Worm (Caenorhabditis elegans) whole organism, L3 larva: Measurements from ENCODE around the gene daf-4.

Source experiments
- ZK546.5 ChIP-seq: sonication (generic microtip); optimal IDR thresholded peaks from 2 replicates; lab custom pipeline; 2017; ENCODE audit warnings: missing biosample characterization, missing genetic modification characterization
- aly-2 ChIP-seq: fragments of 150-350 bp; optimal IDR thresholded peaks from 2 replicates; lab custom pipeline; 2014; ENCODE audit warnings: missing biosample characterization, missing genetic modification characterization
- ama-1 ChIP-seq: fragments of 150-350 bp; optimal IDR thresholded peaks from 2 replicates; lab custom pipeline; 2018
- ceh-16 ChIP-seq: sonication (generic microtip); optimal IDR thresholded peaks from 2 replicates; lab custom pipeline; 2017; ENCODE audit warnings: missing biosample characterization, missing genetic modification characterization
- ceh-28 ChIP-seq: fragments of 150-350 bp; optimal IDR thresholded peaks from 2 replicates; lab custom pipeline; 2014; ENCODE audit warnings: missing biosample characterization, missing genetic modification reagents, missing genetic modification characterization
- ceh-82 ChIP-seq: fragments of 150-350 bp; optimal IDR thresholded peaks from 2 replicates; lab custom pipeline; 2014; ENCODE audit warnings: missing biosample characterization, missing genetic modification characterization
- ceh-9 ChIP-seq: sonication (generic microtip); optimal IDR thresholded peaks from 2 replicates; lab custom pipeline; 2018; ENCODE audit warnings: missing biosample characterization, missing genetic modification characterization
- elt-1 ChIP-seq: fragments of 150-350 bp; optimal IDR thresholded peaks from 2 replicates; lab custom pipeline; 2014; ENCODE audit warnings: missing biosample characterization, missing genetic modification characterization
- elt-2 ChIP-seq: sonication (generic microtip); optimal IDR thresholded peaks from 2 replicates; lab custom pipeline; 2016; ENCODE audit warnings: missing genetic modification reagents, mild to moderate bottlenecking, missing genetic modification characterization, missing compliant biosample characterization
- elt-3 ChIP-seq, 3 experiments: fragments of 150-350 bp in 1 of 3; sonication (generic microtip) in 2 of 3; optimal IDR thresholded peaks; 2 replicates in 2 of 3; 4 replicates in 1 of 3; lab custom pipeline; 2014 to 2017; ENCODE audit warnings: missing biosample characterization in 3 of 3, missing genetic modification characterization in 3 of 3
- eor-1 ChIP-seq, 2 experiments: fragments of 150-350 bp; optimal IDR thresholded peaks; 2 replicates each; lab custom pipeline; 2014 to 2018; ENCODE audit warnings: missing biosample characterization in 2 of 2, missing genetic modification characterization in 2 of 2
- fkh-10 ChIP-seq: sonication (generic microtip); optimal IDR thresholded peaks from 2 replicates; lab custom pipeline; 2017; ENCODE audit warnings: missing biosample characterization, missing genetic modification reagents, missing genetic modification characterization
- fkh-2 ChIP-seq: fragments of 150-350 bp; optimal IDR thresholded peaks from 2 replicates; lab custom pipeline; 2014; ENCODE audit warnings: missing biosample characterization, missing genetic modification reagents, missing genetic modification characterization
- fos-1 ChIP-seq: fragments of 150-350 bp; optimal IDR thresholded peaks from 2 replicates; lab custom pipeline; 2014; ENCODE audit warnings: missing biosample characterization, missing genetic modification characterization
- lin-15B ChIP-seq: fragments of 150-350 bp; optimal IDR thresholded peaks from 2 replicates; lab custom pipeline; 2014; ENCODE audit warnings: missing biosample characterization, missing genetic modification characterization
- lin-39 ChIP-seq: fragments of 150-350 bp; optimal IDR thresholded peaks from 2 replicates; lab custom pipeline; 2018; ENCODE audit warnings: missing biosample characterization, missing genetic modification reagents, missing genetic modification characterization
- lsy-12 ChIP-seq: sonication (generic microtip); optimal IDR thresholded peaks from 2 replicates; lab custom pipeline; 2016; ENCODE audit warnings: mild to moderate bottlenecking, missing genetic modification characterization, missing compliant biosample characterization
- mdl-1 ChIP-seq: fragments of 150-350 bp; optimal IDR thresholded peaks from 2 replicates; lab custom pipeline; 2014; ENCODE audit warnings: missing biosample characterization, missing genetic modification characterization
- mml-1 ChIP-seq: fragments of 150-350 bp; sonication (generic microtip); optimal IDR thresholded peaks from 3 replicates; lab custom pipeline; 2014; ENCODE audit warnings: missing biosample characterization, missing genetic modification characterization
- nfya-1 ChIP-seq: sonication (generic microtip); optimal IDR thresholded peaks from 2 replicates; lab custom pipeline; 2017; ENCODE audit warnings: missing genetic modification characterization, mild to moderate bottlenecking, missing compliant biosample characterization, antibody characterized with exemption, moderate library complexity; ENCODE audit not compliant: insufficient read depth
- nhr-11 ChIP-seq: fragments of 150-350 bp; optimal IDR thresholded peaks from 2 replicates; lab custom pipeline; 2014; ENCODE audit warnings: missing biosample characterization, missing genetic modification characterization
- nhr-237 ChIP-seq: fragments of 150-350 bp; optimal IDR thresholded peaks from 2 replicates; lab custom pipeline; 2014; ENCODE audit warnings: missing biosample characterization, missing genetic modification characterization
- nhr-25 ChIP-seq: sonication (generic microtip); optimal IDR thresholded peaks from 2 replicates; lab custom pipeline; 2017; ENCODE audit warnings: missing biosample characterization, missing genetic modification characterization
- nhr-28 ChIP-seq: fragments of 150-350 bp; optimal IDR thresholded peaks from 2 replicates; lab custom pipeline; 2014; ENCODE audit warnings: missing biosample characterization, missing genetic modification characterization
- nhr-67 ChIP-seq: fragments of 150-350 bp; optimal IDR thresholded peaks from 2 replicates; lab custom pipeline; 2014; ENCODE audit warnings: missing biosample characterization, missing genetic modification characterization
- pha-4 ChIP-seq: fragments of 150-350 bp; optimal IDR thresholded peaks from 2 replicates; lab custom pipeline; 2014; ENCODE audit warnings: missing biosample characterization, missing genetic modification reagents, missing genetic modification characterization
- pqm-1 ChIP-seq: fragments of 150-350 bp; optimal IDR thresholded peaks from 2 replicates; lab custom pipeline; 2017; ENCODE audit warnings: missing biosample characterization, missing genetic modification characterization, inconsistent platforms
- sea-2 ChIP-seq: fragments of 150-350 bp; sonication (generic microtip); optimal IDR thresholded peaks from 4 replicates; lab custom pipeline; 2014; ENCODE audit warnings: missing biosample characterization, missing genetic modification reagents, missing genetic modification characterization
- snpc-4 ChIP-seq: fragments of 150-350 bp; optimal IDR thresholded peaks from 2 replicates; lab custom pipeline; 2014; ENCODE audit warnings: missing biosample characterization, missing genetic modification characterization
- unc-62 ChIP-seq: fragments of 150-350 bp; sonication (generic microtip); optimal IDR thresholded peaks from 4 replicates; lab custom pipeline; 2014; ENCODE audit warnings: missing biosample characterization, missing genetic modification reagents, missing genetic modification characterization
- ztf-11 ChIP-seq: fragments of 150-350 bp; optimal IDR thresholded peaks from 2 replicates; lab custom pipeline; 2014; ENCODE audit warnings: missing biosample characterization, missing genetic modification characterization
- ztf-4 ChIP-seq: fragments of 150-350 bp; optimal IDR thresholded peaks from 2 replicates; lab custom pipeline; 2014; ENCODE audit warnings: missing biosample characterization, missing genetic modification characterization

The daf-4 gene

DNA sequence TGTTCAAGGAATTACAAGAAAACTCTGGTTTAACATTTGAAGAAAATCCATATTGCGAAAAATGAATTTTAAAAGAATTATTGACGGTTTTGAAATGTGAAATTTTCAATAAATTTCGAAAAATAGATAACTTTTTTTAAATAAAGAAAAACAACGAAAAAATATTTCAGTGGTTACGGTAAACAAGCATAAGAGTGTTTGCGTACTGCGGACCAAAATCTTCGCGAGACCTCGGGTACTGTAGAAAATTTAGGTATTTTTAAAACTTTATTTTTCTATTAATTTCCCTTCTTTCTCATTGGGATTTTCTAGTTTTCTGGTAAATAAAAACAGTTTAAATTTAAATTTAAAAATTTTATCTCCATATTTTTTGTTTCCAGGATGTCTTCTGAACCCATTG is 20.9 kb upstream of the daf-4 start, which contains the start of gene xnd-1:
Gene xnd-1 (plus strand): TSS at position 381 of the 400 bp plus-strand sequence.
- TF ChIP-seq ztf-11 (tag; lab: Kevin White, UChicago) (no peak), nhr-67 (no peak), elt-3 (tag; optimal IDR thresholded peaks at IDR 0.05; lab: Kevin White, UChicago) (no peak), nhr-237 (tag; lab: Kevin White, UChicago) (no peak), mdl-1 (tag; lab: Kevin White, UChicago) (no peak), unc-62 (GFP tag; lab: Kevin White, UChicago) (no peak), ama-1 (no peak), snpc-4 (no peak), ZK546.5 (tag; lab: Kevin White, UChicago) (no peak), sea-2 (GFP tag; lab: Kevin White, UChicago) (no peak), lin-15B (tag; lab: Kevin White, UChicago) (no peak), pha-4 (tag; lab: Kevin White, UChicago) (no peak), fkh-2 (tag; lab: Kevin White, UChicago) (no peak), nhr-11 (tag; lab: Kevin White, UChicago) (no peak), ceh-9 (tag; lab: Kevin White, UChicago) (no peak), ztf-4 (tag; lab: Kevin White, UChicago) (no peak), elt-2 (no peak)

DNA sequence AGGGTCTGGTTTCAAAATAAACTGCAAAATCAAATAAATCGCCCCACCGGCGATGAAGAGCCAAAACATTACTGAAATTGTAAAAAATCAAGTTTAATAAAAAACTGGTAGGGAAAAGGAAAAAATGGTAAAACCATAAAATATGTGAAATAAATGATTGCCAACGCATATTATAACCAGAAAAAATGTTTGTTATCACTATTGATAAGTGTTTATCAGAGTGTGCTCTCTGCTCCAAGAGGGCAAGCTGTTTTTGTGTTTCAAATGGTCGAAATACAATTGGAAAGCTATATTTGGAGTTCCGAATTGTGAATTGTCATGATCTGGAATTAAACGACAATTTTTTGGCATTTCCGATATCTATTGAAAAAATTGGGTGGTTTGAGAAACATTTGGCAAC is 14.7 kb upstream of the daf-4 start, which contains the start of gene C05D2.8:
Gene C05D2.8 (minus strand): TSS at position 71 of the 400 bp plus-strand sequence.
- TF ChIP-seq pqm-1 (tag; lab: Kevin White, UChicago) (peak; percentile 20), ceh-82 (no peak), elt-2 (peak; percentile 81)

DNA sequence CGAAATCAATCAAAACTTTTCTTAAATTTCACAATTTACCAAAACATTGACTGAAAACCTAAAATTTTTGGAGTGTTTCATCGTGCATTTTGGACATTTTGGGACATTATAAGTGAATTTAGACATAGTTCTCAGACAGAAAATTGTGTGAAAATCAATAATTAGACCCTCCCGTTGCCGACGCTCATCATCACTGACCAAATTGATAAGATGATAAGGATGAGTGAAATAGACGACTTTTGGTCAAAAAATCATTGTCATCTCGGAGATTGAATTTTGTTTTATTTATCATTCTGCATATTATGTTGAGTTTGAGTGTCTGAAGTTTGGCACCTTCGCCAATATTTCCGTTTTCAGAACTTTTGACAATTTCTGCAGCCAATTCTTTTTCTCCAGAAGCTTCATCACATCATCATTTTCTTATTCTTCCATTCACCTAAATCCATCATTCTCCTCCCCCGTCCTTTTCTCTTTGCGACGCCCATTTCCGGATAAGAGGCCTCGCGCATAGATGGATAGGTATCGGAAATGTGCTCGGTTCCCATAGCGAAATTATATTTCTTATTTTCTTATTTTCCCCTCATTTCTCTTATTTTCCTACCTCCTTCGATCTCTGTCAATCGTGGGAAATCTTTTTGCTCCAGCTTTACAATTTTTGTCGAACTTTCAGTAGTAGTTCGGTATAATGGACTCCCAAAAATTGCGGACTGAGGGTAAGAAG is 13.2 kb upstream of the daf-4 start, which contains the start of gene bas-1:
Gene bas-1 (plus strand): TSS at position 671 of the 721 bp plus-strand sequence.
- TF ChIP-seq eor-1 (tag; optimal IDR thresholded peaks at IDR 0.05; lab: Kevin White, UChicago), result no peak
- no peak for TF ChIP-seq nhr-25
- TF ChIP-seq mml-1 (tag; lab: Kevin White, UChicago), result no peak
- no peak for TF ChIP-seq snpc-4
- no peak for TF ChIP-seq ceh-82
- no peak for TF ChIP-seq aly-2 (tag; lab: Kevin White, UChicago)
- TF ChIP-seq ceh-28 (tag; lab: Kevin White, UChicago), result no peak
- no peak for TF ChIP-seq nhr-28 (tag; lab: Kevin White, UChicago)
- TF ChIP-seq lin-39, result peak; percentile 6
- no peak for TF ChIP-seq fkh-10
- no peak for TF ChIP-seq ceh-16 (tag; lab: Kevin White, UChicago)
- no peak for TF ChIP-seq mdl-1 (tag; lab: Kevin White, UChicago)
- TF ChIP-seq ZK546.5 (tag; lab: Kevin White, UChicago), result no peak
- peak; percentile 60 for TF ChIP-seq pqm-1 (tag; lab: Kevin White, UChicago)
- TF ChIP-seq ama-1, result no peak
- peak; percentile 34 for TF ChIP-seq elt-2

DNA sequence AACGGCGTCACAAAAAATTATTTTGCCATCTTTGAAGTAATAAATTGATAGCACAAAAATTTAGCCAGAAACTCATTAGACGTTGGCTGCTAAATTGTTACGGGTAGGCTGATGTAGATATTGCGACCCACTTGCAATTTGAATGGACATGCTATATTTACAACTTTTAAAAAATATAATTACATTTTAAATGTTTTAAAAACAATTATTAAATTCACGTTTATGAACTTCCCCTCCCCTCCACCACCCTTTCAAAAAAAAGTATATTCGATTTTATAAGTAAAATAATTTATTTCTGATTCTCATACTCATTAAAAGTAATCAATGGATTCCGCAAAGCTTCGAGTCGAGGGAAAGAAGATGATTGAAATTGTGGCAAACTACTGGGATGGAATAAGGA is 10.3 kb upstream of the daf-4 start, which contains the start of gene basl-1:
Gene basl-1 (plus strand): TSS at position 301 of the 400 bp plus-strand sequence.
- TF ChIP-seq ztf-4 (tag; lab: Kevin White, UChicago), result no peak
- no peak for TF ChIP-seq lsy-12 (tag; lab: Kevin White, UChicago)
- TF ChIP-seq ceh-82, result no peak
- TF ChIP-seq elt-1 (tag; lab: Kevin White, UChicago), result no peak
- TF ChIP-seq nhr-28 (tag; lab: Kevin White, UChicago), result no peak
- TF ChIP-seq fos-1 (tag; lab: Kevin White, UChicago), result no peak
- no peak for TF ChIP-seq lin-15B (tag; lab: Kevin White, UChicago)
- no peak for TF ChIP-seq ceh-28 (tag; lab: Kevin White, UChicago)

DNA sequence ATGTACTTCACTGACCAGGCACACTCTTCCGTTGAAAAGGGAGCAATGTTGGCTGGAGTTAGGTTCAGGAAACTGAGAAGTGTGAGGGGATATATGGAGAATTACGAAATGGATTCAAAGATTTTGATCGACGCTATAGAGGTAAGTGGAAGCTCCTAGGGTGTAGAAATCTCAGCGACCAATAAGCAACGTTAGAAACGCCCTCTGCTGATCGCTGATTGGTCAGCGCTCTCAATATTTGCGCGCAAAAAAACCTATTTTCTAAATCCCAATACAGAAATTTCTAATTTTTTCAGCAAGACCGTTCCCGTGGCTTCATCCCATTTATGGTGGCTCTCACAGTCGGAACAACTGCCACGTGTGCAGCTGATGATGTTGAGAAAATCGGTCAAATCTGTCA is 9.3 kb upstream of the daf-4 start:
- TF ChIP-seq ceh-9 (tag; lab: Kevin White, UChicago), result no peak
- peak; percentile 56 for TF ChIP-seq nfya-1 (tag; lab: Kevin White, UChicago)
